Worm (Caenorhabditis elegans) whole organism, L4 larva: Measurements from ENCODE around the gene R07H5.11.
A peak's percentile ranks its signal among the peaks of the same experiment; 100 is the strongest.

Experiments
- D1046.2 ChIP-seq: fragments of 200-800 bp; sonication (Bioruptor generic); IDR thresholded peaks from 2 replicates; pipeline ENCODE4 v1.3.6; 2022; ENCODE audit warnings: missing genetic modification characterization, missing compliant biosample characterization
- F10B5.3 ChIP-seq: sonication (generic microtip); optimal IDR thresholded peaks from 2 replicates; lab custom pipeline; 2016; ENCODE audit warnings: mild to moderate bottlenecking, missing genetic modification characterization, missing compliant biosample characterization
- F26F4.8 ChIP-seq: fragments of 200-800 bp; sonication (Bioruptor generic); conservative IDR thresholded peaks from 2 replicates; pipeline ENCODE4 v1.3.6; 2022; ENCODE audit warnings: missing genetic modification characterization, missing compliant biosample characterization
- F37D6.2 ChIP-seq: sonication (generic microtip); optimal IDR thresholded peaks from 2 replicates; lab custom pipeline; 2016; ENCODE audit warnings: mild to moderate bottlenecking, missing genetic modification characterization, missing compliant biosample characterization
- Y105C5A.15 ChIP-seq: fragments of 200-800 bp; sonication (Bioruptor generic); IDR thresholded peaks from 2 replicates; pipeline ENCODE4 v1.3.6; 2022; ENCODE audit warnings: missing genetic modification characterization, missing compliant biosample characterization
- Y5F2A.4 ChIP-seq: fragments of 200-800 bp; sonication (Bioruptor generic); optimal IDR thresholded peaks from 2 replicates; lab custom pipeline; 2018; ENCODE audit warnings: mild to moderate bottlenecking, missing genetic modification characterization, missing compliant biosample characterization
- aha-1 ChIP-seq: fragments of 150-350 bp; peaks from one replicate; lab custom pipeline; 2014; ENCODE audit warnings: missing biosample characterization, missing genetic modification characterization
- aly-2 ChIP-seq: sonication (generic microtip); optimal IDR thresholded peaks from 2 replicates; lab custom pipeline; 2018; ENCODE audit warnings: missing biosample characterization, missing genetic modification characterization
- attf-4 ChIP-seq: sonication (generic microtip); optimal IDR thresholded peaks from 3 replicates; lab custom pipeline; 2017; ENCODE audit warnings: missing biosample characterization, missing genetic modification characterization
- ceh-32 ChIP-seq: sonication (generic microtip); optimal IDR thresholded peaks from 2 replicates; lab custom pipeline; 2016; ENCODE audit warnings: mild to moderate bottlenecking, missing genetic modification characterization, missing compliant biosample characterization; ENCODE audit not compliant: poor library complexity
- ceh-62 ChIP-seq: sonication (generic microtip); optimal IDR thresholded peaks from 2 replicates; lab custom pipeline; 2017; ENCODE audit warnings: missing biosample characterization, missing genetic modification characterization
- cey-2 ChIP-seq: sonication (generic microtip); optimal IDR thresholded peaks from 3 replicates; lab custom pipeline; 2017; ENCODE audit warnings: missing genetic modification characterization, mild to moderate bottlenecking, missing compliant biosample characterization, antibody characterized with exemption, borderline replicate concordance; ENCODE audit not compliant: insufficient read depth
- daf-12 ChIP-seq: fragments of 150-350 bp; optimal IDR thresholded peaks from 2 replicates; lab custom pipeline; 2014; ENCODE audit warnings: missing biosample characterization, missing genetic modification reagents, missing genetic modification characterization
- daf-16 ChIP-seq, 3 experiments: sonication (generic microtip); optimal IDR thresholded peaks; 2 replicates each; lab custom pipeline; 2016 to 2017; ENCODE audit warnings: missing genetic modification characterization in 3 of 3, missing genetic modification reagents in 3 of 3, mild to moderate bottlenecking in 2 of 3, missing compliant biosample characterization in 2 of 3, missing biosample characterization in 1 of 3, moderate library complexity in 1 of 3
- daf-8 ChIP-seq: fragments of 200-800 bp; sonication (Bioruptor generic); IDR thresholded peaks from 2 replicates; pipeline ENCODE4 v1.3.6; 2022; ENCODE audit warnings: missing genetic modification characterization, missing compliant biosample characterization
- dmd-6 ChIP-seq: fragments of 200-800 bp; sonication (Bioruptor generic); IDR thresholded peaks from 2 replicates; pipeline ENCODE4 v1.3.6; 2022; ENCODE audit warnings: missing genetic modification reagents, missing genetic modification characterization, missing compliant biosample characterization
- dmd-8 ChIP-seq: fragments of 200-800 bp; sonication (Bioruptor generic); IDR thresholded peaks from 2 replicates; pipeline ENCODE4 v1.3.6; 2022; ENCODE audit warnings: missing genetic modification characterization, missing compliant biosample characterization
- dve-1 ChIP-seq: sonication (generic microtip); optimal IDR thresholded peaks from 2 replicates; lab custom pipeline; 2017; ENCODE audit warnings: antibody characterized with exemption, mild to moderate bottlenecking, missing genetic modification characterization, missing compliant biosample characterization; ENCODE audit not compliant: insufficient read depth
- fkh-10 ChIP-seq: fragments of 150-350 bp; optimal IDR thresholded peaks from 2 replicates; lab custom pipeline; 2014; ENCODE audit warnings: missing biosample characterization, missing genetic modification reagents, missing genetic modification characterization
- fos-1 ChIP-seq: fragments of 150-350 bp; optimal IDR thresholded peaks from 2 replicates; lab custom pipeline; 2014; ENCODE audit warnings: missing biosample characterization, missing genetic modification characterization
- hlh-11 ChIP-seq: fragments of 200-800 bp; sonication (Bioruptor generic); optimal IDR thresholded peaks from 2 replicates; lab custom pipeline; 2018; ENCODE audit warnings: mild to moderate bottlenecking, missing genetic modification characterization, missing compliant biosample characterization
- lin-15B ChIP-seq: fragments of 150-350 bp; sonication (generic microtip); optimal IDR thresholded peaks from 3 replicates; lab custom pipeline; 2014; ENCODE audit warnings: missing biosample characterization, missing genetic modification characterization
- lin-38 ChIP-seq: fragments of 200-800 bp; sonication (Bioruptor generic); IDR thresholded peaks from 2 replicates; pipeline ENCODE4 v1.3.6; 2022; ENCODE audit warnings: missing genetic modification reagents, missing genetic modification characterization, missing compliant biosample characterization
- lin-39 ChIP-seq: fragments of 150-350 bp; optimal IDR thresholded peaks from 2 replicates; lab custom pipeline; 2014; ENCODE audit warnings: missing biosample characterization, missing genetic modification reagents, missing genetic modification characterization
- lsy-2 ChIP-seq, 2 experiments: fragments of 150-350 bp in 1 of 2; sonication (generic microtip) in 1 of 2; optimal IDR thresholded peaks; 2 replicates each; lab custom pipeline; 2014 to 2017; ENCODE audit warnings: missing biosample characterization in 2 of 2, missing genetic modification characterization in 2 of 2
- madf-9 ChIP-seq: fragments of 200-800 bp; sonication (Bioruptor generic); conservative IDR thresholded peaks from 2 replicates; pipeline ENCODE4 v1.3.6; 2022; ENCODE audit warnings: missing genetic modification reagents, missing genetic modification characterization, missing compliant biosample characterization
- mdl-1 ChIP-seq, 2 experiments: fragments of 150-350 bp in 1 of 2; sonication (generic microtip) in 1 of 2; optimal IDR thresholded peaks; 2 replicates each; lab custom pipeline; 2014 to 2017; ENCODE audit warnings: missing biosample characterization in 2 of 2, missing genetic modification characterization in 2 of 2
- mep-1 ChIP-seq: fragments of 150-350 bp; sonication (generic microtip); optimal IDR thresholded peaks from 3 replicates; lab custom pipeline; 2014; ENCODE audit warnings: missing biosample characterization, missing genetic modification characterization
- mes-2 ChIP-seq: sonication (generic microtip); optimal IDR thresholded peaks from 2 replicates; lab custom pipeline; 2016; ENCODE audit warnings: missing genotype, mild to moderate bottlenecking, missing genetic modification characterization, missing compliant biosample characterization; ENCODE audit not compliant: poor library complexity, severe bottlenecking
- mxl-2 ChIP-seq: fragments of 200-800 bp; sonication (Bioruptor generic); conservative IDR thresholded peaks from 2 replicates; pipeline ENCODE4 v1.3.6; 2022; ENCODE audit warnings: missing genetic modification reagents, missing genetic modification characterization, missing compliant biosample characterization
- mxl-3 ChIP-seq: fragments of 200-800 bp; sonication (Bioruptor generic); optimal IDR thresholded peaks from 2 replicates; lab custom pipeline; 2018; ENCODE audit warnings: mild to moderate bottlenecking, missing genetic modification characterization, missing compliant biosample characterization
- nhr-10 ChIP-seq: fragments of 150-350 bp; optimal IDR thresholded peaks from 2 replicates; lab custom pipeline; 2014; ENCODE audit warnings: missing biosample characterization, missing genetic modification characterization
- nhr-102 ChIP-seq: sonication (generic microtip); optimal IDR thresholded peaks from 2 replicates; lab custom pipeline; 2016; ENCODE audit warnings: mild to moderate bottlenecking, missing genetic modification characterization, moderate library complexity, missing compliant biosample characterization
- nhr-11 ChIP-seq: fragments of 150-350 bp; optimal IDR thresholded peaks from 2 replicates; lab custom pipeline; 2014; ENCODE audit warnings: missing biosample characterization, missing genetic modification characterization
- nhr-237 ChIP-seq: sonication (generic microtip); optimal IDR thresholded peaks from 2 replicates; lab custom pipeline; 2017; ENCODE audit warnings: missing biosample characterization, missing genetic modification characterization
- nhr-25 ChIP-seq: sonication (generic microtip); optimal IDR thresholded peaks from 2 replicates; lab custom pipeline; 2017; ENCODE audit warnings: missing genetic modification characterization, mild to moderate bottlenecking, missing compliant biosample characterization, antibody characterized with exemption, moderate library complexity, borderline replicate concordance; ENCODE audit not compliant: insufficient read depth
- nhr-28 ChIP-seq: fragments of 150-350 bp; optimal IDR thresholded peaks from 2 replicates; lab custom pipeline; 2014; ENCODE audit warnings: missing biosample characterization, missing genetic modification characterization
- nhr-41 ChIP-seq: fragments of 200-800 bp; sonication (Bioruptor generic); IDR thresholded peaks from 2 replicates; pipeline ENCODE4 v1.3.6; 2022; ENCODE audit warnings: missing genetic modification reagents, missing genetic modification characterization, missing compliant biosample characterization
- nhr-77 ChIP-seq: fragments of 150-350 bp; optimal IDR thresholded peaks from 2 replicates; lab custom pipeline; 2014; ENCODE audit warnings: missing biosample characterization, missing genetic modification characterization
- sdz-12 ChIP-seq: fragments of 200-800 bp; sonication (Bioruptor generic); optimal IDR thresholded peaks from 2 replicates; lab custom pipeline; 2018; ENCODE audit warnings: mild to moderate bottlenecking, missing genetic modification characterization, missing compliant biosample characterization
- set-16 ChIP-seq: fragments of 200-800 bp; sonication (Bioruptor generic); IDR thresholded peaks from 2 replicates; pipeline ENCODE4 v1.3.6; 2022; ENCODE audit warnings: missing genetic modification reagents, missing genetic modification characterization, missing compliant biosample characterization
- skn-1 ChIP-seq: fragments of 150-350 bp; optimal IDR thresholded peaks from 2 replicates; lab custom pipeline; 2014; ENCODE audit warnings: missing biosample characterization, missing genetic modification characterization
- spr-1 ChIP-seq: sonication (generic microtip); optimal IDR thresholded peaks from 2 replicates; lab custom pipeline; 2016; ENCODE audit warnings: mild to moderate bottlenecking, missing genetic modification characterization, missing compliant biosample characterization
- spr-3 ChIP-seq: fragments of 200-800 bp; sonication (Bioruptor generic); optimal IDR thresholded peaks from 2 replicates; lab custom pipeline; 2018; ENCODE audit warnings: mild to moderate bottlenecking, missing genetic modification characterization, missing compliant biosample characterization
- tra-1 ChIP-seq: fragments of 200-800 bp; sonication (Bioruptor generic); IDR thresholded peaks from 2 replicates; pipeline ENCODE4 v1.3.6; 2022; ENCODE audit warnings: missing genetic modification reagents, missing genetic modification characterization, missing compliant biosample characterization
- unc-39 ChIP-seq: sonication (generic microtip); optimal IDR thresholded peaks from 2 replicates; lab custom pipeline; 2017; ENCODE audit warnings: missing biosample characterization, missing genetic modification characterization
- unc-62 ChIP-seq, 3 experiments: fragments of 150-350 bp in 1 of 3; sonication (generic microtip); optimal IDR thresholded peaks in 2 of 3; peaks in 1 of 3; 1 replicate in 1 of 3; 2 replicates in 2 of 3; lab custom pipeline; 2014 to 2017; ENCODE audit warnings: missing biosample characterization in 3 of 3, missing genetic modification characterization in 3 of 3, missing genetic modification reagents in 3 of 3, missing genotype in 1 of 3
- zip-11 ChIP-seq: fragments of 200-800 bp; sonication (Bioruptor generic); IDR thresholded peaks from 2 replicates; pipeline ENCODE4 v1.3.6; 2022; ENCODE audit warnings: missing genetic modification characterization, missing compliant biosample characterization
- ztf-11 ChIP-seq: fragments of 150-350 bp; optimal IDR thresholded peaks from 2 replicates; lab custom pipeline; 2014; ENCODE audit warnings: missing biosample characterization, missing genetic modification characterization
- ztf-7 ChIP-seq: fragments of 150-350 bp; optimal IDR thresholded peaks from 2 replicates; lab custom pipeline; 2014; ENCODE audit warnings: missing biosample characterization, missing genetic modification characterization

The R07H5.11 gene

ce11 chrIV:11180077-11180476, 22.5 kb upstream of the R07H5.11 start:
- TF ChIP-seq daf-16 (GFP tag; optimal IDR thresholded peaks at IDR 0.05; lab: Kevin White, UChicago) = no peak
- peak; percentile 41 for TF ChIP-seq daf-16 (tag; optimal IDR thresholded peaks at IDR 0.05; lab: Kevin White, UChicago)
- TF ChIP-seq unc-62 (GFP tag; optimal IDR thresholded peaks at IDR 0.05 in 1 of 2; lab: Kevin White, UChicago) = peak in 1 of 2 experiments; percentile 67
- TF ChIP-seq unc-62 (tag; optimal IDR thresholded peaks at IDR 0.05; lab: Kevin White, UChicago) = no peak
- peak; percentile 78 for TF ChIP-seq aha-1 (tag; lab: Kevin White, UChicago)
- no peak for TF ChIP-seq nhr-11 (tag; lab: Kevin White, UChicago)
- no peak for TF ChIP-seq mxl-3
- TF ChIP-seq nhr-10 = no peak
- TF ChIP-seq daf-8 (GFP tag; lab: Robert Waterston, UW) = no peak
- TF ChIP-seq unc-39 (tag; lab: Kevin White, UChicago) = no peak
- TF ChIP-seq dve-1 (tag; lab: Kevin White, UChicago) = peak; percentile 30
- no peak for TF ChIP-seq dmd-8 (GFP tag; lab: Robert Waterston, UW)
- TF ChIP-seq spr-1 (tag; lab: Kevin White, UChicago) = no peak
- TF ChIP-seq F37D6.2 (tag; lab: Kevin White, UChicago) = no peak
- TF ChIP-seq ztf-7 (tag; lab: Kevin White, UChicago) = no peak
- TF ChIP-seq daf-12 (tag; lab: Kevin White, UChicago) = no peak
- no peak for TF ChIP-seq D1046.2 (GFP tag; lab: Robert Waterston, UW)
- no peak for TF ChIP-seq mep-1 (tag; lab: Kevin White, UChicago)
- TF ChIP-seq tra-1 = no peak
- no peak for TF ChIP-seq nhr-25 (tag; lab: Kevin White, UChicago)
- no peak for TF ChIP-seq nhr-102 (tag; lab: Kevin White, UChicago)
- no peak for TF ChIP-seq zip-11 (GFP tag; lab: Robert Waterston, UW)
- peak; percentile 27 for TF ChIP-seq nhr-77 (tag; lab: Kevin White, UChicago)
- TF ChIP-seq fos-1 = no peak
- no peak for TF ChIP-seq mdl-1 (tag; optimal IDR thresholded peaks at IDR 0.05; lab: Kevin White, UChicago)
- TF ChIP-seq lin-38 = no peak
- TF ChIP-seq lin-39 (tag; lab: Kevin White, UChicago) = no peak
- TF ChIP-seq lin-15B (tag; lab: Kevin White, UChicago) = no peak
- peak in 1 of 2 experiments; percentile 3 for TF ChIP-seq lsy-2 (tag; optimal IDR thresholded peaks at IDR 0.05; lab: Kevin White, UChicago)
- no peak for TF ChIP-seq nhr-41 (GFP tag; lab: Robert Waterston, UW)
- no peak for TF ChIP-seq spr-3 (GFP tag; lab: Kevin White, UChicago)
- TF ChIP-seq fkh-10 (GFP tag; lab: Kevin White, UChicago) = no peak
- TF ChIP-seq Y5F2A.4 (GFP tag; lab: Kevin White, UChicago) = no peak
- peak; percentile 99 for TF ChIP-seq nhr-28 (tag; lab: Kevin White, UChicago)
- TF ChIP-seq mxl-2 (GFP tag; lab: Robert Waterston, UW) = no peak
- TF ChIP-seq hlh-11 = no peak
- TF ChIP-seq dmd-6 = no peak
- TF ChIP-seq set-16 = no peak
- TF ChIP-seq, all 104 proteins: peak for 7

- TF ChIP-seq F10B5.3 (tag; lab: Kevin White, UChicago) = no peak
- TF ChIP-seq nhr-237 (tag; lab: Kevin White, UChicago) = no peak
- no peak for TF ChIP-seq cey-2 (tag; lab: Kevin White, UChicago)
- no peak for TF ChIP-seq sdz-12 (GFP tag; lab: Kevin White, UChicago)
- TF ChIP-seq lin-15B (tag; lab: Kevin White, UChicago) = no peak
- no peak for TF ChIP-seq hlh-11
- TF ChIP-seq set-16 = no peak
- no peak for TF ChIP-seq nhr-28 (tag; lab: Kevin White, UChicago)
- TF ChIP-seq attf-4 (tag; lab: Kevin White, UChicago) = no peak
- no peak for TF ChIP-seq madf-9 (GFP tag; lab: Robert Waterston, UW)
- peak; percentile 40 for TF ChIP-seq lin-38
- TF ChIP-seq Y105C5A.15 (GFP tag; lab: Robert Waterston, UW) = no peak
- TF ChIP-seq aly-2 = no peak
- peak; percentile 88 for TF ChIP-seq aha-1 (tag; lab: Kevin White, UChicago)
- TF ChIP-seq ceh-62 (tag; lab: Kevin White, UChicago) = no peak
- TF ChIP-seq mes-2 (tag; lab: Kevin White, UChicago) = no peak
- no peak for TF ChIP-seq ceh-32 (tag; lab: Kevin White, UChicago)
- TF ChIP-seq nhr-10 = no peak
- no peak for TF ChIP-seq skn-1 (tag; lab: Kevin White, UChicago)
- TF ChIP-seq mdl-1 (tag; optimal IDR thresholded peaks at IDR 0.05; lab: Kevin White, UChicago) = no peak
- peak; percentile 5 for TF ChIP-seq dve-1 (tag; lab: Kevin White, UChicago)
- no peak for TF ChIP-seq ztf-11
- TF ChIP-seq F37D6.2 (tag; lab: Kevin White, UChicago) = no peak
- no peak for TF ChIP-seq F26F4.8 (GFP tag; lab: Robert Waterston, UW)
These were observed 19.6 kb upstream of the R07H5.11 start, which contains the start of gene prx-14 for ce11 chrIV:11183013-11183412. Gene prx-14, plus strand, starts transcription at chrIV:11183132.
